Fruit fly (Drosophila melanogaster): ENCODE data around the gene Mtr4.

Mtr4 gene

dm6 chr2L:15761409-15762407, 9.6 kb downstream of the Mtr4 start (continued):
- TF ChIP-seq Sry-β (GFP tag; optimal IDR thresholded peaks at IDR 0.05) (peak; percentile 5), Usf (GFP tag; optimal IDR thresholded peaks at IDR 0.05) (no peak), Tbp (GFP tag; optimal IDR thresholded peaks at IDR 0.05) (no peak), ci (GFP tag; IDR thresholded peaks at IDR 0.05) (peak; percentile 82), CG31365 (tag; optimal IDR thresholded peaks at IDR 0.05) (no peak), Nf-YC (tag; optimal IDR thresholded peaks at IDR 0.05) (peak; percentile 41), CG1603 (tag; optimal IDR thresholded peaks at IDR 0.05) (no peak), oc (tag; optimal IDR thresholded peaks at IDR 0.05) (peak; percentile 55), cwo (GFP tag; optimal IDR thresholded peaks at IDR 0.05) (peak; percentile 47), CG9609 (GFP tag; optimal IDR thresholded peaks at IDR 0.05) (peak; percentile 21), HmgD (GFP tag; optimal IDR thresholded peaks at IDR 0.05) (no peak), dimm (GFP tag; IDR thresholded peaks at IDR 0.05) (no peak), CG15601 (tag; optimal IDR thresholded peaks at IDR 0.05) (peak; percentile 66), Lim3 (GFP tag; IDR thresholded peaks at IDR 0.05) (0 out of 2 replicates have a peak, but pooled peaks have one; percentile 42), CG13287 (GFP tag; IDR thresholded peaks at IDR 0.05; ENCODE audit: partially characterized antibody) (no peak), CG43689 (GFP tag; IDR thresholded peaks at IDR 0.05) (peak; percentile 44; the same call in 1 of the 2 replicates), sr (GFP tag; IDR thresholded peaks at IDR 0.05) (no peak), CG12769 (tag; optimal IDR thresholded peaks at IDR 0.05) (no peak), repo (GFP tag; optimal IDR thresholded peaks at IDR 0.05) (no peak), Hsf (GFP tag; optimal IDR thresholded peaks at IDR 0.05) (peak; percentile 56), sc (optimal IDR thresholded peaks at IDR 0.05) (no peak), sc (GFP tag; optimal IDR thresholded peaks at IDR 0.05) (peak; percentile 45), fd3F (GFP tag; optimal IDR thresholded peaks at IDR 0.05) (peak; percentile 43), CG10147 (GFP tag; optimal IDR thresholded peaks at IDR 0.05) (no peak), CoRest (tag; optimal IDR thresholded peaks at IDR 0.05) (peak; percentile 78), pum (GFP tag; optimal IDR thresholded peaks at IDR 0.05) (no peak), Antp (GFP tag; optimal IDR thresholded peaks at IDR 0.05) (no peak), Dll (GFP tag; IDR thresholded peaks at IDR 0.05; ENCODE audit: partially characterized antibody) (no peak), D (optimal IDR thresholded peaks at IDR 0.05) (no peak), D (GFP tag; optimal IDR thresholded peaks at IDR 0.05) (peak; percentile 72), sqz (GFP tag; optimal IDR thresholded peaks at IDR 0.05) (no peak), Awh (GFP tag; IDR thresholded peaks at IDR 0.05) (peak; percentile 77; the same call in 1 of the 2 replicates), ase (GFP tag; IDR thresholded peaks at IDR 0.05) (peak; percentile 70), Ada2b (GFP tag; IDR thresholded peaks at IDR 0.05) (peak; percentile 78), wek (GFP tag; optimal IDR thresholded peaks at IDR 0.05) (no peak), CG17802 (tag; optimal IDR thresholded peaks at IDR 0.05) (peak; percentile 13), Rx (GFP tag; IDR thresholded peaks at IDR 0.05) (no peak), sna (GFP tag; IDR thresholded peaks at IDR 0.05; ENCODE audit: partially characterized antibody) (no peak), C15 (GFP tag; IDR thresholded peaks at IDR 0.05) (peak; percentile 67; the same call in 2 of the 3 replicates), Xbp1 (GFP tag; optimal IDR thresholded peaks at IDR 0.05) (peak; percentile 65), GATAe (GFP tag; conservative IDR thresholded peaks at IDR 0.05) (no peak; the same call in 1 of the 2 replicates), nmo (GFP tag; optimal IDR thresholded peaks at IDR 0.05) (peak; percentile 81), rib (GFP tag; IDR thresholded peaks at IDR 0.05) (no peak), CG16779 (GFP tag; IDR thresholded peaks at IDR 0.05) (no peak), CG8281 (tag; optimal IDR thresholded peaks at IDR 0.05) (peak; percentile 41), CG7745 (tag; optimal IDR thresholded peaks at IDR 0.05) (no peak), YL-1 (GFP tag; optimal IDR thresholded peaks at IDR 0.05) (peak; percentile 43), Elba2 (GFP tag; optimal IDR thresholded peaks at IDR 0.05) (peak; percentile 10), insv (GFP tag; optimal IDR thresholded peaks at IDR 0.05) (no peak)
